Worm (Caenorhabditis elegans) whole organism, young adult: ENCODE data around the gene F44E5.5.
"Not testable (repeated sequence)": the region's sequence is repeated elsewhere in the genome, so short reads cannot be mapped to it uniquely, and the experiment has no call there.

Experiments
- B0261.1 ChIP-seq: sonication (generic microtip); optimal IDR thresholded peaks from 2 replicates; lab custom pipeline; 2016; ENCODE audit warnings: mild to moderate bottlenecking, missing genetic modification characterization, moderate library complexity, missing compliant biosample characterization
- B0336.3 ChIP-seq: fragments of 200-800 bp; sonication (Bioruptor generic); IDR thresholded peaks from 2 replicates; pipeline ENCODE4 v1.3.6; 2022; ENCODE audit warnings: missing genetic modification characterization, missing compliant biosample characterization
- C06A6.2 ChIP-seq: fragments of 200-800 bp; sonication (Bioruptor generic); conservative IDR thresholded peaks from 2 replicates; pipeline ENCODE4 v1.3.6; 2022; ENCODE audit warnings: missing genetic modification characterization, missing compliant biosample characterization
- D2030.7 ChIP-seq: fragments of 200-800 bp; sonication (Bioruptor generic); IDR thresholded peaks from 2 replicates; pipeline ENCODE4 v1.3.6; 2022; ENCODE audit warnings: missing genetic modification reagents, missing genetic modification characterization, missing compliant biosample characterization
- F33H1.4 ChIP-seq: fragments of 200-800 bp; sonication (Bioruptor generic); IDR thresholded peaks from 2 replicates; pipeline ENCODE4 v1.3.6; 2022; ENCODE audit warnings: missing genetic modification reagents, missing genetic modification characterization, missing compliant biosample characterization
- F37B4.10 ChIP-seq: fragments of 200-800 bp; sonication (Bioruptor generic); IDR thresholded peaks from 2 replicates; pipeline ENCODE4 v1.3.6; 2022; ENCODE audit warnings: missing genetic modification characterization, missing compliant biosample characterization
- F52B5.7 ChIP-seq: sonication (generic microtip); optimal IDR thresholded peaks from 2 replicates; lab custom pipeline; 2016; ENCODE audit warnings: mild to moderate bottlenecking, missing genetic modification characterization, missing compliant biosample characterization
- T26A5.8 ChIP-seq: sonication (generic microtip); optimal IDR thresholded peaks from 2 replicates; lab custom pipeline; 2016; ENCODE audit warnings: missing genetic modification characterization, missing compliant biosample characterization
- ZK185.1 ChIP-seq: sonication (generic microtip); optimal IDR thresholded peaks from 2 replicates; lab custom pipeline; 2016; ENCODE audit warnings: mild to moderate bottlenecking, missing genetic modification characterization, missing compliant biosample characterization; ENCODE audit not compliant: poor library complexity, severe bottlenecking
- aptf-2 ChIP-seq: fragments of 200-800 bp; sonication (Bioruptor generic); conservative IDR thresholded peaks from 2 replicates; pipeline ENCODE4 v1.3.6; 2022; ENCODE audit warnings: missing genetic modification reagents, missing genetic modification characterization, missing compliant biosample characterization
- aptf-3 ChIP-seq: fragments of 200-800 bp; sonication (Bioruptor generic); IDR thresholded peaks from 2 replicates; pipeline ENCODE4 v1.3.6; 2022; ENCODE audit warnings: missing genetic modification characterization, missing compliant biosample characterization
- atf-7 ChIP-seq: sonication (generic microtip); optimal IDR thresholded peaks from 2 replicates; lab custom pipeline; 2017; ENCODE audit warnings: mild to moderate bottlenecking, missing genetic modification characterization, missing compliant biosample characterization
- bed-1 ChIP-seq: fragments of 200-800 bp; sonication (Bioruptor generic); IDR thresholded peaks from 2 replicates; pipeline ENCODE4 v1.3.6; 2022; ENCODE audit warnings: missing genetic modification reagents, missing genetic modification characterization, missing compliant biosample characterization
- bed-2 ChIP-seq: fragments of 200-800 bp; sonication (Bioruptor generic); IDR thresholded peaks from 2 replicates; pipeline ENCODE4 v1.3.6; 2022; ENCODE audit warnings: missing genetic modification reagents, missing genetic modification characterization, missing compliant biosample characterization
- ccch-3 ChIP-seq: fragments of 200-800 bp; sonication (Bioruptor generic); optimal IDR thresholded peaks from 2 replicates; lab custom pipeline; 2018; ENCODE audit warnings: mild to moderate bottlenecking, missing genetic modification characterization, missing compliant biosample characterization
- ceh-100 ChIP-seq: fragments of 200-800 bp; sonication (Bioruptor generic); IDR thresholded peaks from 2 replicates; pipeline ENCODE4 v1.3.6; 2022; ENCODE audit warnings: missing genetic modification reagents, missing genetic modification characterization, missing compliant biosample characterization
- ceh-58 ChIP-seq: fragments of 200-800 bp; sonication (Bioruptor generic); IDR thresholded peaks from 2 replicates; pipeline ENCODE4 v1.3.6; 2022; ENCODE audit warnings: missing genetic modification characterization, missing compliant biosample characterization
- ceh-91 ChIP-seq: fragments of 200-800 bp; sonication (Bioruptor generic); IDR thresholded peaks from 2 replicates; pipeline ENCODE4 v1.3.6; 2022; ENCODE audit warnings: missing genetic modification reagents, missing genetic modification characterization, missing compliant biosample characterization
- chd-7 ChIP-seq: sonication (generic microtip); optimal IDR thresholded peaks from 2 replicates; lab custom pipeline; 2016; ENCODE audit warnings: mild to moderate bottlenecking, missing genetic modification characterization, moderate library complexity, missing compliant biosample characterization
- dox-1 ChIP-seq: fragments of 200-800 bp; sonication (Bioruptor generic); IDR thresholded peaks from 2 replicates; pipeline ENCODE4 v1.3.6; 2022; ENCODE audit warnings: missing genetic modification reagents, missing genetic modification characterization, missing compliant biosample characterization
- dpff-1 ChIP-seq: sonication (generic microtip); optimal IDR thresholded peaks from 2 replicates; lab custom pipeline; 2017; ENCODE audit warnings: mild to moderate bottlenecking, missing genetic modification characterization, missing compliant biosample characterization
- egl-18 ChIP-seq: fragments of 200-800 bp; sonication (Bioruptor generic); IDR thresholded peaks from 2 replicates; pipeline ENCODE4 v1.3.6; 2022; ENCODE audit warnings: missing genetic modification reagents, missing genetic modification characterization, missing compliant biosample characterization
- ekl-4 ChIP-seq: fragments of 200-800 bp; sonication (Bioruptor generic); IDR thresholded peaks from 2 replicates; pipeline ENCODE4 v1.3.6; 2022; ENCODE audit warnings: missing genetic modification reagents, missing genetic modification characterization, missing compliant biosample characterization
- ets-4 ChIP-seq: fragments of 200-800 bp; sonication (Bioruptor generic); optimal IDR thresholded peaks from 2 replicates; lab custom pipeline; 2018; ENCODE audit warnings: mild to moderate bottlenecking, missing genetic modification characterization, missing compliant biosample characterization
- hmg-1.2 ChIP-seq: fragments of 200-800 bp; sonication (Bioruptor generic); IDR thresholded peaks from 2 replicates; pipeline ENCODE4 v1.3.6; 2022; ENCODE audit warnings: missing genetic modification reagents, missing genetic modification characterization, missing compliant biosample characterization
- hmg-20 ChIP-seq: fragments of 200-800 bp; sonication (Bioruptor generic); IDR thresholded peaks from 2 replicates; pipeline ENCODE4 v1.3.6; 2022; ENCODE audit warnings: missing genetic modification reagents, missing genetic modification characterization, missing compliant biosample characterization
- lag-1 ChIP-seq: fragments of 200-800 bp; sonication (Bioruptor generic); IDR thresholded peaks from 2 replicates; pipeline ENCODE4 v1.3.6; 2022; ENCODE audit warnings: missing genetic modification reagents, missing genetic modification characterization, missing compliant biosample characterization
- let-607 ChIP-seq, 2 experiments: fragments of 200-800 bp in 1 of 2; sonication (Bioruptor generic) in 1 of 2; sonication (generic microtip) in 1 of 2; optimal IDR thresholded peaks; 2 replicates each; lab custom pipeline; 2016 to 2018; ENCODE audit warnings: mild to moderate bottlenecking in 2 of 2, missing compliant biosample characterization in 2 of 2, missing genetic modification characterization in 2 of 2, moderate library complexity in 2 of 2, missing genotype in 1 of 2
- lin-26 ChIP-seq: fragments of 200-800 bp; sonication (Bioruptor generic); IDR thresholded peaks from 2 replicates; pipeline ENCODE4 v1.3.6; 2022; ENCODE audit warnings: missing genetic modification reagents, missing genetic modification characterization, missing compliant biosample characterization
- lin-35 ChIP-seq, 3 experiments: fragments of 150-350 bp in 2 of 3; sonication (generic microtip) in 1 of 3; optimal IDR thresholded peaks; 2 replicates each; lab custom pipeline; 2014 to 2018; ENCODE audit warnings: missing biosample characterization in 3 of 3, missing genetic modification characterization in 3 of 3, missing genetic modification reagents in 3 of 3
- lin-54 ChIP-seq: fragments of 200-800 bp; sonication (Bioruptor generic); optimal IDR thresholded peaks from 2 replicates; lab custom pipeline; 2018; ENCODE audit warnings: mild to moderate bottlenecking, missing genetic modification characterization, missing compliant biosample characterization
- lsl-1 ChIP-seq: fragments of 200-800 bp; sonication (Bioruptor generic); optimal IDR thresholded peaks from 2 replicates; lab custom pipeline; 2018; ENCODE audit warnings: mild to moderate bottlenecking, missing genetic modification characterization, moderate library complexity, missing compliant biosample characterization
- madf-10 ChIP-seq: sonication (generic microtip); optimal IDR thresholded peaks from 2 replicates; lab custom pipeline; 2016; ENCODE audit warnings: mild to moderate bottlenecking, missing genetic modification characterization, missing compliant biosample characterization
- madf-6 ChIP-seq: fragments of 200-800 bp; sonication (Bioruptor generic); IDR thresholded peaks from 2 replicates; pipeline ENCODE4 v1.3.6; 2022; ENCODE audit warnings: missing genetic modification reagents, missing genetic modification characterization, missing compliant biosample characterization
- madf-8 ChIP-seq: fragments of 200-800 bp; sonication (Bioruptor generic); conservative IDR thresholded peaks from 2 replicates; pipeline ENCODE4 v1.3.6; 2022; ENCODE audit warnings: missing genetic modification reagents, missing genetic modification characterization, missing compliant biosample characterization
- mcd-1 ChIP-seq: fragments of 200-800 bp; sonication (Bioruptor generic); IDR thresholded peaks from 2 replicates; pipeline ENCODE4 v1.3.6; 2022; ENCODE audit warnings: missing genetic modification reagents, missing genetic modification characterization, missing compliant biosample characterization
- rcor-1 ChIP-seq: fragments of 200-800 bp; sonication (Bioruptor generic); IDR thresholded peaks from 2 replicates; pipeline ENCODE4 v1.3.6; 2022; ENCODE audit warnings: missing genetic modification reagents, missing genetic modification characterization, missing compliant biosample characterization
- repo-1 ChIP-seq: sonication (generic microtip); optimal IDR thresholded peaks from 2 replicates; lab custom pipeline; 2017; ENCODE audit warnings: mild to moderate bottlenecking, missing genetic modification characterization, missing compliant biosample characterization
- sea-2 ChIP-seq: fragments of 200-800 bp; sonication (Bioruptor generic); IDR thresholded peaks from 2 replicates; pipeline ENCODE4 v1.3.6; 2022; ENCODE audit warnings: missing genetic modification characterization, missing compliant biosample characterization
- snpc-4 ChIP-seq, 5 experiments: fragments of 150-350 bp in 1 of 5; sonication (generic microtip) in 4 of 5; optimal IDR thresholded peaks; 2 replicates each; lab custom pipeline; 2014 to 2018; ENCODE audit warnings: missing genetic modification characterization in 5 of 5, missing biosample characterization in 3 of 5, antibody characterized with exemption in 2 of 5, mild to moderate bottlenecking in 2 of 5, missing compliant biosample characterization in 2 of 5, missing genotype in 2 of 5, moderate library complexity in 2 of 5, missing genetic modification reagents in 1 of 5
- somi-1 ChIP-seq: fragments of 200-800 bp; sonication (Bioruptor generic); optimal IDR thresholded peaks from 2 replicates; lab custom pipeline; 2018; ENCODE audit warnings: mild to moderate bottlenecking, missing genetic modification characterization, missing compliant biosample characterization
- tbp1 ChIP-seq: fragments of 200-800 bp; sonication (Bioruptor generic); optimal IDR thresholded peaks from 2 replicates; lab custom pipeline; 2018; ENCODE audit warnings: mild to moderate bottlenecking, missing genetic modification characterization, missing compliant biosample characterization
- tlf-1 ChIP-seq: fragments of 200-800 bp; sonication (Bioruptor generic); optimal IDR thresholded peaks from 2 replicates; lab custom pipeline; 2018; ENCODE audit warnings: mild to moderate bottlenecking, missing genetic modification characterization, missing compliant biosample characterization
- zfh-2 ChIP-seq: fragments of 200-800 bp; sonication (Bioruptor generic); conservative IDR thresholded peaks from 2 replicates; pipeline ENCODE4 v1.3.6; 2022; ENCODE audit warnings: missing genetic modification reagents, missing genetic modification characterization, missing compliant biosample characterization
- zim-3 ChIP-seq: sonication (generic microtip); optimal IDR thresholded peaks from 2 replicates; lab custom pipeline; 2017; ENCODE audit warnings: mild to moderate bottlenecking, missing genetic modification characterization, moderate library complexity, missing compliant biosample characterization
- ztf-26 ChIP-seq: sonication (generic microtip); optimal IDR thresholded peaks from 2 replicates; lab custom pipeline; 2017; ENCODE audit warnings: missing genetic modification characterization, missing compliant biosample characterization
- ztf-28 ChIP-seq: fragments of 200-800 bp; sonication (Bioruptor generic); IDR thresholded peaks from 2 replicates; pipeline ENCODE4 v1.3.6; 2022; ENCODE audit warnings: missing genetic modification reagents, missing genetic modification characterization, missing compliant biosample characterization
- ztf-6 ChIP-seq: fragments of 200-800 bp; sonication (Bioruptor generic); IDR thresholded peaks from 2 replicates; pipeline ENCODE4 v1.3.6; 2022; ENCODE audit warnings: missing genetic modification reagents, missing genetic modification characterization, missing compliant biosample characterization

F44E5.5 gene

ce11 chrII:11759277-11759676 lies at the start of gene F44E5.5, which contains the start of gene F44E5.4 (continued):
- TF ChIP-seq hmg-1.2 (GFP tag; lab: Robert Waterston, UW) (peak; percentile 100), madf-6 (GFP tag; lab: Robert Waterston, UW) (peak; percentile 88), chd-7 (peak; percentile 99), ztf-6 (GFP tag; lab: Robert Waterston, UW) (peak; percentile 95), egl-18 (GFP tag; lab: Robert Waterston, UW) (peak; percentile 99), bed-2 (GFP tag; lab: Robert Waterston, UW) (peak; percentile 92), B0261.1 (tag; lab: Kevin White, UChicago) (peak; percentile 40), somi-1 (peak; percentile 97), atf-7 (peak; percentile 99), F52B5.7 (tag; lab: Kevin White, UChicago) (peak; percentile 98), tbp1 (GFP tag; lab: Kevin White, UChicago) (peak; percentile 74), F33H1.4 (GFP tag; lab: Robert Waterston, UW) (peak; percentile 77), rcor-1 (GFP tag; lab: Robert Waterston, UW) (peak; percentile 92), snpc-4 (tag; optimal IDR thresholded peaks at IDR 0.05; lab: Kevin White, UChicago) (peak in 2 of 4 experiments; percentile 57 to 61), zim-3 (tag; lab: Kevin White, UChicago) (peak; percentile 99), F37B4.10 (peak; percentile 95; the same call in 1 of the 2 replicates), ZK185.1 (tag; lab: Kevin White, UChicago) (peak; percentile 65), bed-1 (peak; percentile 99), zfh-2 (GFP tag; lab: Robert Waterston, UW) (peak; percentile 79), aptf-3 (peak; percentile 100), dpff-1 (tag; lab: Kevin White, UChicago) (peak; percentile 93), C06A6.2 (peak; percentile 98), madf-8 (GFP tag; lab: Robert Waterston, UW) (0 out of 2 replicates have a peak, but pooled peaks have one; percentile 19), tlf-1 (GFP tag; lab: Kevin White, UChicago) (peak; percentile 94), sea-2 (GFP tag; lab: Robert Waterston, UW) (peak; percentile 99), aptf-2 (GFP tag; lab: Robert Waterston, UW) (peak; percentile 88), lin-35 (GFP tag; optimal IDR thresholded peaks at IDR 0.05; lab: Kevin White, UChicago) (peak in 1 of 3 experiments; percentile 87), dox-1 (peak; percentile 100), ceh-58 (GFP tag; lab: Robert Waterston, UW) (peak; percentile 97), mcd-1 (GFP tag; lab: Robert Waterston, UW) (peak; percentile 97), lag-1 (GFP tag; lab: Robert Waterston, UW) (0 out of 2 replicates have a peak, but pooled peaks have one; percentile 89), T26A5.8 (tag; lab: Kevin White, UChicago) (peak; percentile 89), ets-4 (GFP tag; lab: Kevin White, UChicago) (peak; percentile 92), ztf-26 (tag; lab: Kevin White, UChicago) (peak; percentile 97), madf-10 (tag; lab: Kevin White, UChicago) (peak; percentile 79), ccch-3 (GFP tag; lab: Kevin White, UChicago) (peak; percentile 53), B0336.3 (GFP tag; lab: Robert Waterston, UW) (peak; percentile 87), ceh-91 (GFP tag; lab: Robert Waterston, UW) (peak; percentile 62), ekl-4 (peak; percentile 99), lsl-1 (GFP tag; lab: Kevin White, UChicago) (peak; percentile 65), ceh-100 (GFP tag; lab: Robert Waterston, UW) (peak; percentile 88), repo-1 (tag; lab: Kevin White, UChicago) (peak; percentile 97), lin-54 (GFP tag; lab: Kevin White, UChicago) (peak; percentile 81), hmg-20 (peak; percentile 89), D2030.7 (GFP tag; lab: Robert Waterston, UW) (peak; percentile 69), let-607 (tag; optimal IDR thresholded peaks at IDR 0.05; lab: Kevin White, UChicago) (peak; percentile 88 to 90), ztf-28 (GFP tag; lab: Robert Waterston, UW) (peak; percentile 79), lin-26 (GFP tag; lab: Robert Waterston, UW) (peak; percentile 86)
- not testable (repeated sequence) for TF ChIP-seq snpc-4 (GFP tag; optimal IDR thresholded peaks at IDR 0.05; lab: Kevin White, UChicago)
